Worm (Caenorhabditis elegans): ENCODE results near the gene smf-2.

- TF ChIP-seq tbx-2 (tag; optimal IDR thresholded peaks at IDR 0.05) (no peak), nhr-77 (tag; optimal IDR thresholded peaks at IDR 0.05) (no peak), ztf-4 (tag; optimal IDR thresholded peaks at IDR 0.05) (no peak), lsy-2 (tag; optimal IDR thresholded peaks at IDR 0.05) (no peak), fkh-8 (tag; optimal IDR thresholded peaks at IDR 0.05) (no peak), nhr-237 (tag; optimal IDR thresholded peaks at IDR 0.05) (no peak), lin-13 (GFP tag; optimal IDR thresholded peaks at IDR 0.05) (no peak), elt-2 (tag; optimal IDR thresholded peaks at IDR 0.05) (no peak), nhr-11 (tag; optimal IDR thresholded peaks at IDR 0.05) (no peak)
Observed at ce11 chrX:6743344-6743743, 24.8 kb upstream of the smf-2 start.
